Fruit fly (Drosophila melanogaster): ENCODE results near the gene caps.

Gene caps

DNA sequence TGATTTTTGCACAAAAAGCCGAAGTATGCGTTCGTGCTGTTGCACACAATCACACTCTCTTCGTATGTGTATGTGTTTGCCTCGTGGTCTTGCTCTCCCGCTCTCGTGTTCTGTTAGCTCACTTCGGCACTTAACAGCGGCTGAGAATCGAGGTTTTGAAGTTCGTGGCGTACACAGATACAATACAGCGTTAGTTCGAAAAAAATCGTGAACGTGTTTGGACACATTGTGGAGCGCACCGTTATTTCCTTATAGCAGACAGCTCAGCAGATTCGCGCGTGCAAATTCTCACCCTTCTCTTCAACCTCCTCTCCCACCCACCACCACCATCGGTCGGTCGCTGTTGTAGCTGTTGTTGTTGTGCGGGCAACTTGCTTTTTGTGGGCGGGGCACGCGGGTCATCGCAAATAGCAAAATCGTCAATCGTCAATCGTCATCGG lies at the start of gene caps:
TSS of gene caps (plus strand) at position 191 of the 440 bp plus-strand sequence.
- peak in 1 of 2 experiments; percentile 69 for TF ChIP-seq CTCF (optimal IDR thresholded peaks at IDR 0.05)
- no peak for TF ChIP-seq CG8478 (optimal IDR thresholded peaks at IDR 0.05)

- no peak for TF ChIP-seq CTCF (optimal IDR thresholded peaks at IDR 0.05)
- no peak for TF ChIP-seq CG8478 (optimal IDR thresholded peaks at IDR 0.05)
These were observed 48.2 kb upstream of the caps start for dm6 chr3L:13180331-13180730.

- TF ChIP-seq CG8478 (optimal IDR thresholded peaks at IDR 0.05): no peak
- no peak for TF ChIP-seq CTCF (optimal IDR thresholded peaks at IDR 0.05)
These were observed 46.2 kb upstream of the caps start for dm6 chr3L:13182337-13182736.

dm6 chr3L:13189280-13189679 lies 39.2 kb upstream of the caps start:
- TF ChIP-seq CG8478 (optimal IDR thresholded peaks at IDR 0.05) (no peak), CTCF (optimal IDR thresholded peaks at IDR 0.05) (no peak)

DNA sequence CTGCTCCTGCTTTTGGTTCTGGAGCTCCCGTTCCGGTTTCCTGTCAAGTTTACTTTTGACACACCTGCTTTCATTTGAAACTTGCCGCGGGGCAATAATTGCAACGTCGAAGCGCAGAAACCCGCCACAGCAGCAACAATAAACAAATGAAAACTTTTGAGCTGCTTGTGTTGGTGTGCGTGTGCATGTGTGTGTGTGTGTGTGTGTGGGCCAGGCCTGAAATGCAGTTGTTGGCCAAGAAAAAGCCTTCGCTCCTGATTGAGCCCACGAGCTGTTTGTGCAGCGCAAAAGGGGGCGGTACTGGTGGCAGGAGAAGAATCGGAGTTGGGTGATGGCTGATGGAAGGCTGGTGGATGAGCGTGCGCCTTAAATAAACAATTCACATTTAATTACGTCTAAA lies 32.3 kb upstream of the caps start:
- TF ChIP-seq CG8478 (optimal IDR thresholded peaks at IDR 0.05) (no peak), CTCF (optimal IDR thresholded peaks at IDR 0.05) (no peak)

dm6 chr3L:13197551-13197950 lies 30.9 kb upstream of the caps start:
- TF ChIP-seq CG8478 (optimal IDR thresholded peaks at IDR 0.05) (no peak), CTCF (optimal IDR thresholded peaks at IDR 0.05) (no peak)

dm6 chr3L:13210041-13210639 lies 18.4 kb upstream of the caps start:
- TF ChIP-seq CTCF (optimal IDR thresholded peaks at IDR 0.05): no peak
- TF ChIP-seq CG8478 (optimal IDR thresholded peaks at IDR 0.05): no peak

DNA sequence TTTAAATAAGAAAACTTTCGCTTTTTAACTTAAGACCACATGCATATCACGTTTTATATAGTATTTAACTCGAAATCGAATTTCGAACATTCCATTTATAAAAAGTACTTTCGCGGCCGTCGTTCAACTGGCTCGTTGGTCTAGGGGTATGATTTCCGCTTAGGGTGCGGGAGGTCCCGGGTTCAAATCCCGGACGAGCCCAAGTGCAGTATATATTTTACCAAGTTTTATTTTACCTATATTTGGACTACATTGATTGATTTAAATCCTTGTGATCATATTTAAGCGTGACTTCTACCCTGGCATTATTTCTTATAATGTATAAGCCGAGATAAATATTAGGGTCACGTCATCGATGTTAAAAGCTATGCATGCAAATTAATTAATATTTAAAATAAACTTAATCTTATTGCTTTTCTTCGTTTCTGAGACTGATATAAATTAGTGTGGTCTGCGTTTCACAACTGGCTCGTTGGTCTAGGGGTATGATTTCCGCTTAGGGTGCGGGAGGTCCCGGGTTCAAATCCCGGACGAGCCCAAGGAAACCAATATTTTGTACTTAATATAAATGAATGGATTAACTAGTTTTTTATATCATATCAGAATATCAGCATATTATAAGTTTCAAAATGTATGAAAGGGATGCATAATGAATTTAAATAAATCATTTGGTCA lies 17.3 kb upstream of the caps start:
- TF ChIP-seq CTCF (optimal IDR thresholded peaks at IDR 0.05) (no peak), CG8478 (optimal IDR thresholded peaks at IDR 0.05) (no peak)

- TF ChIP-seq CG8478 (optimal IDR thresholded peaks at IDR 0.05) (no peak), CTCF (optimal IDR thresholded peaks at IDR 0.05) (no peak)
These were observed 16.3 kb upstream of the caps start for dm6 chr3L:13212196-13212595.

- TF ChIP-seq CG8478 (optimal IDR thresholded peaks at IDR 0.05) (no peak), CTCF (optimal IDR thresholded peaks at IDR 0.05) (no peak)
These were observed 15.7 kb upstream of the caps start for dm6 chr3L:13212656-13213350.

DNA sequence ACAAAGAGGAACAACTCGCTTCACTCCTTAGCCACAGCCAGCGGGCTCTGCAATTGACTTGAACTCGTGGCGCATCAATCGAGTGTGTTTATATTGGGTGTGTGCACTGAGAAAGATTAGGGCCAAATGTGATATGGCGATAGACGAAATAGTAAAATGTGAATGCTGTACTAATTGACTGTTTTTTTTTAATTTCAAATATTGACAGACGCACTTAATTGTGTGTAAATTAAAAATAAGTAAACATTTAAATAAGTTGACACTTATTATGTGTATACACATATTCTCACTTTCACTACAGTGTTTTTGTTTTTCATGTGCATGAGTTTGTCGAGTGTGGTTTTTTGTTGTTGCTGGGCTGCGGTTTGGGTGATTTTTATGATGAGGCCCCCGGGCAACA lies 15.1 kb upstream of the caps start:
- TF ChIP-seq CG8478 (optimal IDR thresholded peaks at IDR 0.05): no peak
- TF ChIP-seq CTCF (optimal IDR thresholded peaks at IDR 0.05): no peak

- TF ChIP-seq CG8478 (optimal IDR thresholded peaks at IDR 0.05) (no peak), CTCF (optimal IDR thresholded peaks at IDR 0.05) (no peak)
These were observed 13.7 kb upstream of the caps start for dm6 chr3L:13214603-13215453.

dm6 chr3L:13217395-13217794 lies 11.1 kb upstream of the caps start:
- TF ChIP-seq CG8478 (optimal IDR thresholded peaks at IDR 0.05) (no peak), CTCF (optimal IDR thresholded peaks at IDR 0.05) (no peak)

DNA sequence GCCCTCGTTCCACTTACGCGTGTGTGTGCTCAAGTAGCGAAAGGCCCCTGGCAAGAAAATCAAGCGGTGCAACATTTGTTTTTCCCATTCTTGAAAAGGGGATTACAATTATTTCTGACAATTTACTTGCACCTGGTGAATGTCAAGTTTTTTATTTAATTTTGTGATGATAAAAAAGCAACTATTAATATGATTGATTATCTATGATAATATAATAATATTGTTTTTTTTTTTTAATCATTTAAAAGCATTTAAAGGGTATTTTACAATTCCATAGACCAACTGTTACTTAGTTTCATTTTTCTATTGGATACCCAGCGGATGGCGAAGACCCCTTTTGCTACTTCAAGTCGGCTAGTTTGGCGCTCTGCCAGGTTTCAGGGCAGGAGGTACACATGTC lies 10.5 kb upstream of the caps start:
- TF ChIP-seq CTCF (optimal IDR thresholded peaks at IDR 0.05) (no peak), CG8478 (optimal IDR thresholded peaks at IDR 0.05) (no peak)

DNA sequence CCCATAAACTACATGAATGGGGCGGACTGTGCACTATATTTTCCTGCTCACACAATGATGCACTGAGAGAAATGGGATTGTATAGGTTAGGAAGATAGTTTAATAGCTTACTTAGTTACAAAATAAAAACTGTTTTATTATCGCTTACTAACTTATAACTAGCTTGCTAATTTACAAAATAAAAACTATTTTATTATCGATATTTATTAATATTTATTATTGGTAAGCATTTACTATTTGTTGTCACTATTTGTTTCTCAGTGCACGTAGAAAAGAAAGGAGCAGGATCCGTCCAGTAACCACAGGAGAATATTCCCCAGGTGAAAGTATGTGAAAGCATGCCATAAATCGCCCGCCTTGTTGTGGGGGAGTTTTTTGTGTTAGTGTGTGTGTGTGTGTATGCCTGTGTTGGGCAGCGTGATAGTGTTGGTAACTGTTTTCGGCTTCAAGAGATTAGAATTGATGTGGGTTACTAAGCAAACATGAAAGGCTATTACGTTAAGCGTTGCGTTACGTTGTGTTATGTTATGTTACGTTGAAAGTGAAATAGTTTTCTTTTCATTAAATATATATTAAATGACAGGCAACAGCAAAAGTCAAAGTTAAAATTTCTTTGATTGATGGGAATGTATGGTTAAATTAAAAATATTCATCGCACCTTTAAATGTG lies 5.0 kb upstream of the caps start:
- TF ChIP-seq CTCF (optimal IDR thresholded peaks at IDR 0.05): no peak
- no peak for TF ChIP-seq CG8478 (optimal IDR thresholded peaks at IDR 0.05)

All from S2 (cell line).